Fruit fly (Drosophila melanogaster): ENCODE measurements around the gene bun.

dm6 chr2L:12466506-12467043 lies 79.8 kb downstream of the bun start:
- TF ChIP-seq Ets98B (GFP tag; IDR thresholded peaks at IDR 0.05) (no peak), CG32121 (GFP tag; IDR thresholded peaks at IDR 0.05) (no peak)
